Fruit fly (Drosophila melanogaster): ENCODE results near the gene Rbcn-3A.

Gene Rbcn-3A

dm6 chrX:6193183-6193810 lies 62.0 kb downstream of the Rbcn-3A start (continued):
- peak; percentile 93 for TF ChIP-seq slbo (GFP tag; IDR thresholded peaks at IDR 0.05)
- peak; percentile 90 for TF ChIP-seq gem (tag; optimal IDR thresholded peaks at IDR 0.05)
- TF ChIP-seq CG1792 (GFP tag; optimal IDR thresholded peaks at IDR 0.05): no peak
- TF ChIP-seq run (tag; optimal IDR thresholded peaks at IDR 0.05): peak; percentile 66
- peak; percentile 88 for TF ChIP-seq E2f1 (GFP tag; IDR thresholded peaks at IDR 0.05)
- no peak for TF ChIP-seq Sry-δ (GFP tag; optimal IDR thresholded peaks at IDR 0.05)
- peak; percentile 34; the same call in 1 of the 2 replicates for TF ChIP-seq CG8765 (GFP tag; IDR thresholded peaks at IDR 0.05)
- no peak for TF ChIP-seq pb (GFP tag; optimal IDR thresholded peaks at IDR 0.05)
- TF ChIP-seq sim (GFP tag; IDR thresholded peaks at IDR 0.05): peak; percentile 38; the same call in 1 of the 2 replicates
- peak; percentile 66 for TF ChIP-seq CG15011 (GFP tag; optimal IDR thresholded peaks at IDR 0.05)
- peak; percentile 83 for TF ChIP-seq CG12299 (tag; optimal IDR thresholded peaks at IDR 0.05)
- TF ChIP-seq YL-1 (GFP tag; optimal IDR thresholded peaks at IDR 0.05): no peak
- TF ChIP-seq nau (GFP tag; optimal IDR thresholded peaks at IDR 0.05): peak; percentile 7
- TF ChIP-seq Stat92E (GFP tag; optimal IDR thresholded peaks at IDR 0.05): no peak
- no peak for TF ChIP-seq corto (GFP tag; optimal IDR thresholded peaks at IDR 0.05)
- TF ChIP-seq aop (GFP tag; IDR thresholded peaks at IDR 0.05): no peak
- TF ChIP-seq cwo (GFP tag; optimal IDR thresholded peaks at IDR 0.05): peak; percentile 80
- TF ChIP-seq CG11723 (GFP tag; optimal IDR thresholded peaks at IDR 0.05): peak; percentile 34
- no peak for TF ChIP-seq br (optimal IDR thresholded peaks at IDR 0.05)
- peak; percentile 81 for TF ChIP-seq al (GFP tag; IDR thresholded peaks at IDR 0.05)
- TF ChIP-seq CG34224 (GFP tag; IDR thresholded peaks at IDR 0.05; ENCODE audit: partially characterized antibody): no peak
- TF ChIP-seq Atf3 (GFP tag; optimal IDR thresholded peaks at IDR 0.05): no peak
- peak; percentile 69 for TF ChIP-seq odd (GFP tag; optimal IDR thresholded peaks at IDR 0.05)
- TF ChIP-seq trh (GFP tag; optimal IDR thresholded peaks at IDR 0.05): no peak
- peak; percentile 47 for TF ChIP-seq Jarid2 (GFP tag; optimal IDR thresholded peaks at IDR 0.05)
- peak; percentile 92 for TF ChIP-seq stc (GFP tag; IDR thresholded peaks at IDR 0.05)
- peak; percentile 90 for TF ChIP-seq Awh (GFP tag; IDR thresholded peaks at IDR 0.05)
- peak; percentile 90 for TF ChIP-seq Xrp1 (GFP tag; IDR thresholded peaks at IDR 0.05)
- TF ChIP-seq ham (GFP tag; IDR thresholded peaks at IDR 0.05): peak; percentile 48; the same call in 1 of the 2 replicates
- TF ChIP-seq CG2889 (GFP tag; IDR thresholded peaks at IDR 0.05): peak; percentile 74; the same call in 2 of the 3 replicates
- TF ChIP-seq CG6272 (GFP tag; IDR thresholded peaks at IDR 0.05): peak; percentile 91
- TF ChIP-seq sens-2 (GFP tag; IDR thresholded peaks at IDR 0.05): peak; percentile 57; the same call in 1 of the 2 replicates
- TF ChIP-seq fu2 (GFP tag; optimal IDR thresholded peaks at IDR 0.05): no peak
- peak; percentile 85 for TF ChIP-seq CG3726 (GFP tag; IDR thresholded peaks at IDR 0.05)
- TF ChIP-seq GATAe (GFP tag; conservative IDR thresholded peaks at IDR 0.05): peak; percentile 34; the same call in 1 of the 2 replicates
- peak; percentile 21 for TF ChIP-seq CG7928 (GFP tag; optimal IDR thresholded peaks at IDR 0.05)
- TF ChIP-seq CG42726 (GFP tag; IDR thresholded peaks at IDR 0.05; ENCODE audit: partially characterized antibody): no peak
- TF ChIP-seq chn (GFP tag; optimal IDR thresholded peaks at IDR 0.05): peak; percentile 11
- peak; percentile 73; the same call in 1 of the 3 replicates for TF ChIP-seq otp (GFP tag; IDR thresholded peaks at IDR 0.05)
- TF ChIP-seq CG8478 (optimal IDR thresholded peaks at IDR 0.05): no peak
- peak; percentile 68 for TF ChIP-seq Fer2 (tag; optimal IDR thresholded peaks at IDR 0.05)
- TF ChIP-seq CG31441 (GFP tag; IDR thresholded peaks at IDR 0.05): peak; percentile 89
- TF ChIP-seq CG33557 (GFP tag; optimal IDR thresholded peaks at IDR 0.05): no peak
- peak; percentile 75 for TF ChIP-seq CG30403 (GFP tag; optimal IDR thresholded peaks at IDR 0.05)
- peak; percentile 21 for TF ChIP-seq CG34376 (GFP tag; optimal IDR thresholded peaks at IDR 0.05)
- no peak for TF ChIP-seq CG1647 (GFP tag; optimal IDR thresholded peaks at IDR 0.05)
- peak; percentile 27 for TF ChIP-seq HLH54F (GFP tag; optimal IDR thresholded peaks at IDR 0.05)
- peak; percentile 39 for TF ChIP-seq exex (tag; optimal IDR thresholded peaks at IDR 0.05)
- no peak for TF ChIP-seq dan (GFP tag; IDR thresholded peaks at IDR 0.05)
- TF ChIP-seq CG10209 (GFP tag; optimal IDR thresholded peaks at IDR 0.05): peak; percentile 79
- TF ChIP-seq Mrtf (GFP tag; IDR thresholded peaks at IDR 0.05): peak; percentile 88
